Worm (Caenorhabditis elegans) whole organism, dauer: ENCODE measurements around the gene lys-10.
"Not testable (repeated sequence)": the region's sequence is repeated elsewhere in the genome, so short reads cannot be mapped to it uniquely, and the experiment has no call there.

Source experiments
- unc-62 ChIP-seq: sonication (generic microtip); optimal IDR thresholded peaks from 2 replicates; lab custom pipeline; 2017; ENCODE audit warnings: missing biosample characterization, missing genetic modification reagents, missing genetic modification characterization

Gene lys-10

ce11 chrIV:8317800-8318199 lies 14.8 kb upstream of the lys-10 start:
- no peak for TF ChIP-seq unc-62

DNA sequence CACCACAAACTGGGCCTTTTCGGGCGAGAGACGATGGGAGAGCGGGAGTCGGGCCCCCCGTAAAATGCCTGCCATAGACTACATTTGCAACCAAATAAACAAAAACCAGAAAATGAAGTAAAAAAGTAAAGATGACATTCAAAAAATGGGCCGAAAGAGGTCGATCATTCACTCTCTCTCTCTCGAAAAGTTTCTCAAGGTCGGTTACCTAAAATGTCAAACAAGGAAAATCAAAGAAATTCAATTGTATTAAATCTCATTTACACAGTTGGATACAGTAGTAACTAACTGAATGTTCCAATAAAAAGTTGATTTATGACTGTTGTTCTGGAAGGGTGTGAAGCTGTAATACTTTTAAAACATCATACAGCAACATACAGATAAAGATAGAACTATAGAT lies 13.8 kb upstream of the lys-10 start:
- TF ChIP-seq unc-62, result no peak

- TF ChIP-seq unc-62, result no peak
These were observed 7.0 kb upstream of the lys-10 start, which contains the start of gene F35H10.3 for ce11 chrIV:8325667-8326066. Gene F35H10.3, plus strand, starts transcription at chrIV:8325967.

ce11 chrIV:8328913-8329312 lies 3.7 kb upstream of the lys-10 start, which contains the start of gene F35H10.2:
Gene F35H10.2, plus strand, starts transcription at chrIV:8329213.
- TF ChIP-seq unc-62, result no peak

DNA sequence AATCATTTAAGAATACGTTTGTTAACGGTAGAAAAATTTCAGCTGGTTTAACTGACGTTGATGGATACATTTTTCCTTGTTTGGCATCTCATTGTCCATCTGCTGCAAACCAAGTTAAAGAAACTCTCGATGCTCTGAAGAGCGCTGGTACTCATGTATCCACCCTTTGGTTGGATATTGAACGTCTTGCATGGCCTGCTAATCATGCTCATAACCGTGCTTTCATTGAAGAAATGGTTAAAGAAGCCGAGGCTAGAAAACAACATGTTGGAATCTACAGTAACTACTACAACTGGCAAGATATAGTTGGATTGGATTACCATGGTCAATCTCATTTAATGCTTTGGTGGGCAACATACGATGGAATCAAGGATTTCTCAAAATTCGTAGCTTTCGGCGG lies 408 bp downstream of the lys-10 start:
- no peak for TF ChIP-seq unc-62

ce11 chrIV:8333554-8333953 lies 928 bp downstream of the lys-10 start:
- no peak for TF ChIP-seq unc-62

ce11 chrIV:8333954-8333987 lies 1.1 kb downstream of the lys-10 start, which contains the start of gene his-31:
Gene his-31, minus strand, starts transcription at chrIV:8333983.
- no peak for TF ChIP-seq unc-62

DNA sequence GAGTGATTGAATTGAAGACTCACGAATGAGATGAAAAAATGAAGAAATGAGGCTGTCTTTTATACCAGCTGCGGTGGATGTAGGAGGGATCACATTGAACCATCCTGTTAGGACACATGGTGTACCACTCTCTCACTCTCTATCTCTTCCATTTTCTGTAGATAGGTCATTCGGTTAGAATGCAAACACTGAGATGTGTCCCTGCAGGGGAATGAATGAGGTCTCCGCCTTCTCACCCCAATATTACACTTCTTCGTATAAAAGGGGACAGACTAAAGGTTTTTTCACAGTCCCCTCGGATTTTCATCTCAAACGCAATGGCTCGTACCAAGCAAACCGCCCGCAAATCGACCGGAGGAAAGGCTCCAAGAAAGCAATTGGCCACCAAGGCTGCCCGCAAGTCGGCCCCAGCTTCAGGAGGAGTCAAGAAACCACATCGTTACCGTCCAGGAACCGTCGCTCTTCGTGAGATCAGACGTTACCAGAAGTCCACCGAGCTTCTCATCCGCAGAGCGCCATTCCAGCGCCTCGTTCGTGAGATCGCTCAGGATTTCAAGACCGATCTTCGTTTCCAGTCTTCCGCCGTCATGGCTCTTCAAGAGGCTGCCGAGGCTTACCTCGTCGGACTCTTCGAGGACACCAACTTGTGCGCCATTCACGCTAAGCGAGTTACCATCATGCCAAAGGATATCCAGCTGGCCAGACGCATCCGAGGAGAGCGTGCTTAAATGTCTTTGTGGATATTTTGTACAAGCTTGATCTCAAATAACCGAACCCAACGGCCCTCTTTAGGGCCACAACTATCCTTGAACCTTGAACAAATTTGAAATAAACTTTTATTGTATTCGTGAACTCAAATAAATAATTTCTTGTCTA lies 1.6 kb downstream of the lys-10 start, which contains the start of gene his-32:
Gene his-32, plus strand, starts transcription at position 318 of the 876 bp plus-strand sequence.
- no peak for TF ChIP-seq unc-62

DNA sequence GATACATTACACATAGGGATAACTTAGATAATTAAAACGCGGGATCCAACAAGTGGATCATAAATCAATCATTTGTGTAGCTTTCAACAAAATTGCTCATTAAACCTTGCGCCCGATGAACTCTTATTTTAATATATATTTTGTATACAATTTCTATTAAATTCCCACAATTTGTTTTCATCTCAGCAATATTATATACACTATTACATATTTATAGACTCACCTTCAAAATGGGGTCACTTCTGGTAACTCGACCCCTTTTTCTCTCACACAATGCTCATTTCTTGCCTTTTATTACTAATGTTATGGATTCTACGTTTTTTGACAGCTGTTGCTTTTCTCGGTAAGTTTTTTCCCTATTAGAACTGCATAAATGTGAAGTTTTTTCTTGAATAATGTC lies 7.0 kb downstream of the lys-10 start, which contains the start of gene lgc-6:
Gene lgc-6, plus strand, starts transcription at position 301 of the 400 bp plus-strand sequence.
- TF ChIP-seq unc-62, result no peak

- no peak for TF ChIP-seq unc-62
These were observed 9.8 kb downstream of the lys-10 start, which contains the start of gene lgc-5 for ce11 chrIV:8342385-8342784. Gene lgc-5, plus strand, starts transcription at chrIV:8342685.

ce11 chrIV:8345518-8345917 lies 12.9 kb downstream of the lys-10 start, which contains the start of gene F17E9.5:
Gene F17E9.5, plus strand, starts transcription at chrIV:8345818.
- no peak for TF ChIP-seq unc-62

DNA sequence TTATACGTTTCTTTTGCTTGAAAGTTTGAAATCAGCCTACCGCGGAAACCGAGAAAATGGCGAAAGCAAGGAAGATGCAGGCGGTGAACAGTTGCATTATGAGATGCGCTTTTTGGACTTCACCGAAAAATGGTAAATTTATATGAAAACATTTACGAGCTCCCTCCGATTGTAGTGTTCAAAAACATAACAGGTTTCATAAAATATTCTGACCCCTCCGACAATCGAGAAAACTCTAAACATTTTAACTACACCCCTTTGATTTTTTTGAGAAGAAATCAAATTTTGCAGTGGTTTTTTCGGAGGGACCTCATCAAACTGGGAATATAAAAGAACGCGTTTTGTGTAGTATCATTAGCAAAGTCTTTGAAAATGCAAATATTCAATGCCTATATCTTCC lies 14.4 kb downstream of the lys-10 start, which contains the start of the genes F17E9.18 and F17E9.15:
Gene F17E9.18, minus strand, starts transcription at position 101 of the 400 bp plus-strand sequence.
Gene F17E9.15, plus strand, starts transcription at position 368 of the 400 bp plus-strand sequence.
- TF ChIP-seq unc-62, result no peak

ce11 chrIV:8348073-8348472 lies 15.4 kb downstream of the lys-10 start, which contains the start of gene F17E9.4:
Gene F17E9.4, plus strand, starts transcription at chrIV:8348373.
- TF ChIP-seq unc-62, result no peak

ce11 chrIV:8352036-8352435 lies 19.4 kb downstream of the lys-10 start, which contains the start of gene F17E9.16:
Gene F17E9.16, plus strand, starts transcription at chrIV:8352336.
- not testable (repeated sequence) for TF ChIP-seq unc-62

DNA sequence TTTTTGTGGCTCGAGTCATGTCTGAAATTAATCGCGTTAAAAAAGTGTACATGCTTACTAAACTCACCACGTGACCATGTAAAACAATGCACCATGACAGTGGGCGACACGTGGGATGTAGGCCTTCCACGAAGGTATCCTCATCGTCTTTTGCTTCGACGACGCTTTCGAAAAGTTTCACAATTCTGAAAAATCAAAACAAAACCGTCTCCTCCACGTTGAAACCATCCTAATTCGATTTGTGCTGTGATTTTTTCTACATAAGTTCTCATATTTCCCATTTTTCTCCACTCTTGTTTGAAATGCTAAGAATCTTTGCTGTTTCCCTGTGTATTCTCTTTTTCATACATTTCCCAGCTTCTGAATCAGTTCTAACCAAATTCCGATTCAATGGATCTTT lies 21.9 kb downstream of the lys-10 start, which contains the start of gene F17E9.3:
Gene F17E9.3, plus strand, starts transcription at position 301 of the 400 bp plus-strand sequence.
- no peak for TF ChIP-seq unc-62

- no peak for TF ChIP-seq unc-62
These were observed 23.0 kb downstream of the lys-10 start, which contains the start of the genes F17E9.2 and col-116 for ce11 chrIV:8355592-8355991. Gene F17E9.2, plus strand, starts transcription at chrIV:8355892. Gene col-116, plus strand, starts transcription at chrIV:8355906.

- TF ChIP-seq unc-62, result no peak
These were observed 24.7 kb downstream of the lys-10 start for ce11 chrIV:8357299-8357698.

DNA sequence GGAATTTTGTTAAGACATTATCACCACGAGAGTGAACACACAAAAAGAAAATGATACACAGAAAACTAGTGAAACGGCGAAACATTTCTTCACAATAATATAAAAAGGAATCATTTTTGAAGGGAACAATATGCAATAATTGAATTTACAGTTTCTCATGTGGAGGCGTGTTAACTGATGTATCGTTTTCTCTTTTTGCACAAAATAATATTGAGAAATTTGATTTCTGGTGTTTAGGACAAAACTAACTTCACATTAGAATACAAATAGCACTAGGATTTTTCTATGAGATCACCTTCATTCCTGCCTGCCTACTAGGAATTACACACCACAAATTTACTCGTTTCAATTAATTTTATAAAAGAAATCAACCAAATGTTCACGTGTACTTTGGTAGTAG lies 25.9 kb downstream of the lys-10 start, which contains the start of gene D2096.13:
Gene D2096.13, minus strand, starts transcription at position 101 of the 400 bp plus-strand sequence.
- TF ChIP-seq unc-62, result no peak
